Fruit fly (Drosophila melanogaster): ENCODE data around the gene CG3792.
A peak's percentile ranks its signal among the peaks of the same experiment; 100 is the strongest.

Gene CG3792

DNA sequence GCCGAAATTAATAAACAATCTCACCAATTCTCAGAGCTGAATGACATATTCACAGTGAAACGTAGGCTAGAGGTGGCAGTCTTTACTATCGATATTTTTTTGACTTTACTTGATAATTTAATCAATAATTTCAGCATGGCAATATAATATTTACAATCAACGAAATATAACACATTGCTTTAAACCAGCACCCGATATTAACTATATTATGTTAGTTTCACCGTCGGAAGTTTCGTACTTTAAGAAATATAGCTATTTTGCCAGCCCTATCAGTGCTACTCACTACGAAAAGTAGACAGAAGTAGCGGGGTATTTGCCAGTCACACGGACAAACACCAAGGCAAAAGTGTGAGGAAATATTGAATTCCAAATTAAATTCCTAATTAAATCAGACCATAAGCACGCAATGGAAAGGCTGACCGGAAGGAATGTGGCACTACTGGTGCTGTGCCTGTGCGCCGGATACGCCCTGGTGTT is 33.7 kb downstream of the CG3792 start, which contains the start of the genes CG31917, Tfb5 and SelT (continued):
- TF ChIP-seq pros (GFP tag; optimal IDR thresholded peaks at IDR 0.05) (no peak), peb (GFP tag; IDR thresholded peaks at IDR 0.05) (no peak), chn (GFP tag; optimal IDR thresholded peaks at IDR 0.05) (peak; percentile 9), sens (GFP tag) (peak; percentile 89), seq (GFP tag; IDR thresholded peaks at IDR 0.05) (no peak), Max (GFP tag; optimal IDR thresholded peaks at IDR 0.05) (peak; percentile 59), CG6654 (GFP tag; optimal IDR thresholded peaks at IDR 0.05) (no peak), Sin3A (optimal IDR thresholded peaks at IDR 0.05) (peak; percentile 66), CG8765 (GFP tag; IDR thresholded peaks at IDR 0.05) (no peak), eyg (GFP tag; optimal IDR thresholded peaks at IDR 0.05) (no peak), gro (GFP tag; optimal IDR thresholded peaks at IDR 0.05) (peak; percentile 45), amos (GFP tag; IDR thresholded peaks at IDR 0.05; ENCODE audit: partially characterized antibody) (peak; percentile 64), Bteb2 (GFP tag; optimal IDR thresholded peaks at IDR 0.05) (peak; percentile 36), CG17829 (tag; optimal IDR thresholded peaks at IDR 0.05) (peak; percentile 63), croc (GFP tag; conservative IDR thresholded peaks at IDR 0.05) (no peak), Poxn (GFP tag; IDR thresholded peaks at IDR 0.05) (no peak), ATbp (GFP tag; optimal IDR thresholded peaks at IDR 0.05) (no peak), CG7786 (GFP tag; optimal IDR thresholded peaks at IDR 0.05) (peak; percentile 39), CG4730 (GFP tag; IDR thresholded peaks at IDR 0.05) (no peak), CG14014 (GFP tag; IDR thresholded peaks at IDR 0.05) (no peak), CG13624 (GFP tag; optimal IDR thresholded peaks at IDR 0.05) (peak; percentile 82), CG31365 (tag; optimal IDR thresholded peaks at IDR 0.05) (no peak), CG42726 (GFP tag; IDR thresholded peaks at IDR 0.05; ENCODE audit: partially characterized antibody) (no peak; the same call in 1 of the 2 replicates), exex (tag; optimal IDR thresholded peaks at IDR 0.05) (no peak), ase (GFP tag; IDR thresholded peaks at IDR 0.05) (no peak), Dfd (GFP tag; optimal IDR thresholded peaks at IDR 0.05) (no peak), ham (GFP tag; IDR thresholded peaks at IDR 0.05) (no peak), Atf3 (GFP tag; optimal IDR thresholded peaks at IDR 0.05) (no peak), CG3281 (GFP tag; optimal IDR thresholded peaks at IDR 0.05) (no peak), row (GFP tag; IDR thresholded peaks at IDR 0.05) (peak; percentile 95), CG11723 (GFP tag; optimal IDR thresholded peaks at IDR 0.05) (no peak), Sry-δ (GFP tag; optimal IDR thresholded peaks at IDR 0.05) (peak; percentile 91), D19B (GFP tag; optimal IDR thresholded peaks at IDR 0.05) (no peak), dm (GFP tag; optimal IDR thresholded peaks at IDR 0.05) (peak; percentile 62), NC2β (GFP tag; optimal IDR thresholded peaks at IDR 0.05) (peak; percentile 68), wek (GFP tag; optimal IDR thresholded peaks at IDR 0.05) (no peak), CG13894 (tag; optimal IDR thresholded peaks at IDR 0.05) (no peak), Doc2 (GFP tag; IDR thresholded peaks at IDR 0.05) (no peak), CG11695 (GFP tag; IDR thresholded peaks at IDR 0.05) (no peak), CG11085 (GFP tag; IDR thresholded peaks at IDR 0.05) (no peak), Bgb (GFP tag; IDR thresholded peaks at IDR 0.05; ENCODE audit: partially characterized antibody) (peak; percentile 75), lbe (GFP tag; optimal IDR thresholded peaks at IDR 0.05) (peak; percentile 48), D19A (tag; optimal IDR thresholded peaks at IDR 0.05) (no peak), CG31441 (GFP tag; IDR thresholded peaks at IDR 0.05) (no peak), NFAT (GFP tag; IDR thresholded peaks at IDR 0.05) (no peak), CG1832 (GFP tag; optimal IDR thresholded peaks at IDR 0.05) (no peak), danr (GFP tag; IDR thresholded peaks at IDR 0.05) (peak; percentile 34; the same call in 1 of the 2 replicates), CG10543 (GFP tag; optimal IDR thresholded peaks at IDR 0.05) (peak; percentile 29), CG8290 (GFP tag; optimal IDR thresholded peaks at IDR 0.05) (peak; percentile 64), CG8290 (tag; optimal IDR thresholded peaks at IDR 0.05) (no peak), CG18599 (GFP tag; optimal IDR thresholded peaks at IDR 0.05) (peak; percentile 43), Sry-β (GFP tag; optimal IDR thresholded peaks at IDR 0.05) (peak; percentile 96), CG12219 (GFP tag; optimal IDR thresholded peaks at IDR 0.05) (peak; percentile 11)
